Worm (Caenorhabditis elegans) whole organism, young adult: Measurements from ENCODE around the gene C47E12.12.

Experiments
- F39B2.1 ChIP-seq: fragments of 200-800 bp; sonication (Bioruptor generic); IDR thresholded peaks from 2 replicates; pipeline ENCODE4 v1.3.6; 2022; ENCODE audit warnings: missing genetic modification reagents, missing genetic modification characterization, missing compliant biosample characterization
- aptf-3 ChIP-seq: fragments of 200-800 bp; sonication (Bioruptor generic); IDR thresholded peaks from 2 replicates; pipeline ENCODE4 v1.3.6; 2022; ENCODE audit warnings: missing genetic modification characterization, missing compliant biosample characterization
- cebp-1 ChIP-seq, 2 experiments: fragments of 200-800 bp in 1 of 2; sonication (Bioruptor generic) in 1 of 2; sonication (generic microtip) in 1 of 2; IDR thresholded peaks in 1 of 2; optimal IDR thresholded peaks in 1 of 2; 2 replicates each; pipeline versions ENCODE4 v1.3.6 to Lab custom; 2017 to 2022; ENCODE audit warnings: missing compliant biosample characterization in 2 of 2, missing genetic modification characterization in 2 of 2, mild to moderate bottlenecking in 1 of 2, missing genetic modification reagents in 1 of 2, moderate library complexity in 1 of 2
- ceh-27 ChIP-seq: fragments of 200-800 bp; sonication (Bioruptor generic); optimal IDR thresholded peaks from 2 replicates; lab custom pipeline; 2018; ENCODE audit warnings: mild to moderate bottlenecking, missing genetic modification characterization, moderate library complexity, missing compliant biosample characterization
- ceh-58 ChIP-seq: fragments of 200-800 bp; sonication (Bioruptor generic); IDR thresholded peaks from 2 replicates; pipeline ENCODE4 v1.3.6; 2022; ENCODE audit warnings: missing genetic modification characterization, missing compliant biosample characterization
- egl-44 ChIP-seq: fragments of 200-800 bp; sonication (Bioruptor generic); IDR thresholded peaks from 2 replicates; pipeline ENCODE4 v1.3.6; 2022; ENCODE audit warnings: missing genetic modification reagents, missing genetic modification characterization, missing compliant biosample characterization
- him-1 ChIP-seq: sonication (generic microtip); optimal IDR thresholded peaks from 2 replicates; lab custom pipeline; 2016; ENCODE audit warnings: missing genotype, missing genetic modification reagents, missing genetic modification characterization, missing compliant biosample characterization
- nfya-2 ChIP-seq: fragments of 200-800 bp; sonication (Bioruptor generic); IDR thresholded peaks from 2 replicates; pipeline ENCODE4 v1.3.6; 2022; ENCODE audit warnings: missing genetic modification reagents, missing genetic modification characterization, missing compliant biosample characterization
- nhr-90 ChIP-seq: sonication (generic microtip); optimal IDR thresholded peaks from 2 replicates; lab custom pipeline; 2016; ENCODE audit warnings: missing genotype, mild to moderate bottlenecking, missing genetic modification characterization, missing compliant biosample characterization
- pha-4 ChIP-seq: fragments of 150-350 bp; sonication (generic microtip); optimal IDR thresholded peaks from 2 replicates; lab custom pipeline; 2014; ENCODE audit warnings: missing biosample characterization, missing genetic modification reagents, missing genetic modification characterization
- sea-2 ChIP-seq: fragments of 200-800 bp; sonication (Bioruptor generic); IDR thresholded peaks from 2 replicates; pipeline ENCODE4 v1.3.6; 2022; ENCODE audit warnings: missing genetic modification characterization, missing compliant biosample characterization
- snpc-4 ChIP-seq, 5 experiments: fragments of 150-350 bp in 1 of 5; sonication (generic microtip) in 4 of 5; optimal IDR thresholded peaks; 2 replicates each; lab custom pipeline; 2014 to 2018; ENCODE audit warnings: missing genetic modification characterization in 5 of 5, missing biosample characterization in 3 of 5, antibody characterized with exemption in 2 of 5, mild to moderate bottlenecking in 2 of 5, missing compliant biosample characterization in 2 of 5, missing genotype in 2 of 5, moderate library complexity in 2 of 5, missing genetic modification reagents in 1 of 5

DNA sequence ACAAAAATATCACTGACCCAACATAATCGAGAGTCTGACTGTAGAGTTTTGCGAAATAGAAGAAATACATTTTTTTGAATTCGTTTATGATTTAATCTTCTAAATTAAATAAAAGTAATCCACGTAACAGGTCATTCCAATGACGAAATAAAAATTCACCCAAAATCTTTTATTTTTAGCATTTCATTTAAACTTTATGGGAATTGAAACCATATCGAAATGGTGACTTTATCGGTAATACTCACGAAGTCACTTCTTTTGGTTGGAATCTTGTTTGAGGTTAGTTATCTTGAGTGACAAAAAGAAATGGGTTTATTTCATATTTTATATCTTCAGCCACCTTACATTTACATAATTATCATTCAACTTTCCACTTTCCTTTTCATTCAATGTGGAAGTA, at the start of gene C47E12.12, which contains the start of gene C47E12.10:
- TF ChIP-seq F39B2.1, result no peak
- no peak for TF ChIP-seq egl-44 (GFP tag; lab: Robert Waterston, UW)
- TF ChIP-seq pha-4 (tag; lab: Kevin White, UChicago), result no peak
- TF ChIP-seq cebp-1 (GFP tag; IDR thresholded peaks at IDR 0.05; lab: Robert Waterston, UW), result no peak
- no peak for TF ChIP-seq cebp-1 (tag; optimal IDR thresholded peaks at IDR 0.05; lab: Kevin White, UChicago)
- TF ChIP-seq nhr-90 (tag; lab: Kevin White, UChicago), result no peak
- no peak for TF ChIP-seq him-1
- no peak for TF ChIP-seq snpc-4 (GFP tag; optimal IDR thresholded peaks at IDR 0.05; lab: Kevin White, UChicago)
- TF ChIP-seq snpc-4 (tag; optimal IDR thresholded peaks at IDR 0.05; lab: Kevin White, UChicago), result no peak
- no peak for TF ChIP-seq nfya-2 (GFP tag; lab: Robert Waterston, UW)
- TF ChIP-seq ceh-27 (GFP tag; lab: Kevin White, UChicago), result no peak
- no peak for TF ChIP-seq sea-2 (GFP tag; lab: Robert Waterston, UW)
- TF ChIP-seq ceh-58 (GFP tag; lab: Robert Waterston, UW), result no peak
- no peak for TF ChIP-seq aptf-3 (GFP tag; lab: Robert Waterston, UW)
